Worm (Caenorhabditis elegans) whole organism, L3 larva: Measurements from ENCODE around the gene ZK355.8.

ENCODE experiments used
- ama-1 ChIP-seq: fragments of 150-350 bp; optimal IDR thresholded peaks from 2 replicates; lab custom pipeline; 2018
- ceh-16 ChIP-seq: sonication (generic microtip); optimal IDR thresholded peaks from 2 replicates; lab custom pipeline; 2017; ENCODE audit warnings: missing biosample characterization, missing genetic modification characterization
- ceh-28 ChIP-seq: fragments of 150-350 bp; optimal IDR thresholded peaks from 2 replicates; lab custom pipeline; 2014; ENCODE audit warnings: missing biosample characterization, missing genetic modification reagents, missing genetic modification characterization
- ceh-82 ChIP-seq: fragments of 150-350 bp; optimal IDR thresholded peaks from 2 replicates; lab custom pipeline; 2014; ENCODE audit warnings: missing biosample characterization, missing genetic modification characterization
- daf-12 ChIP-seq: fragments of 150-350 bp; optimal IDR thresholded peaks from 2 replicates; lab custom pipeline; 2014; ENCODE audit warnings: missing biosample characterization, missing genetic modification reagents, missing genetic modification characterization
- egl-27 ChIP-seq: sonication (generic microtip); optimal IDR thresholded peaks from 4 replicates; lab custom pipeline; 2017; ENCODE audit warnings: missing biosample characterization, missing genetic modification reagents, missing genetic modification characterization
- egl-5 ChIP-seq: fragments of 150-350 bp; optimal IDR thresholded peaks from 2 replicates; lab custom pipeline; 2017; ENCODE audit warnings: missing biosample characterization, missing genetic modification reagents, missing genetic modification characterization, inconsistent platforms
- elt-1 ChIP-seq: fragments of 150-350 bp; optimal IDR thresholded peaks from 2 replicates; lab custom pipeline; 2014; ENCODE audit warnings: missing biosample characterization, missing genetic modification characterization
- elt-2 ChIP-seq: sonication (generic microtip); optimal IDR thresholded peaks from 2 replicates; lab custom pipeline; 2016; ENCODE audit warnings: missing genetic modification reagents, mild to moderate bottlenecking, missing genetic modification characterization, missing compliant biosample characterization
- fkh-10 ChIP-seq: sonication (generic microtip); optimal IDR thresholded peaks from 2 replicates; lab custom pipeline; 2017; ENCODE audit warnings: missing biosample characterization, missing genetic modification reagents, missing genetic modification characterization
- fkh-2 ChIP-seq: fragments of 150-350 bp; optimal IDR thresholded peaks from 2 replicates; lab custom pipeline; 2014; ENCODE audit warnings: missing biosample characterization, missing genetic modification reagents, missing genetic modification characterization
- fos-1 ChIP-seq: fragments of 150-350 bp; optimal IDR thresholded peaks from 2 replicates; lab custom pipeline; 2014; ENCODE audit warnings: missing biosample characterization, missing genetic modification characterization
- hmg-11 ChIP-seq: sonication (generic microtip); optimal IDR thresholded peaks from 2 replicates; lab custom pipeline; 2016; ENCODE audit warnings: missing genetic modification characterization, missing compliant biosample characterization
- jun-1 ChIP-seq: fragments of 150-350 bp; optimal IDR thresholded peaks from 2 replicates; lab custom pipeline; 2014; ENCODE audit warnings: missing biosample characterization, missing genetic modification reagents, missing genetic modification characterization
- lin-15B ChIP-seq: fragments of 150-350 bp; optimal IDR thresholded peaks from 2 replicates; lab custom pipeline; 2014; ENCODE audit warnings: missing biosample characterization, missing genetic modification characterization
- lin-39 ChIP-seq: fragments of 150-350 bp; optimal IDR thresholded peaks from 2 replicates; lab custom pipeline; 2018; ENCODE audit warnings: missing biosample characterization, missing genetic modification reagents, missing genetic modification characterization
- lsy-12 ChIP-seq: sonication (generic microtip); optimal IDR thresholded peaks from 2 replicates; lab custom pipeline; 2016; ENCODE audit warnings: mild to moderate bottlenecking, missing genetic modification characterization, missing compliant biosample characterization
- mdl-1 ChIP-seq: fragments of 150-350 bp; optimal IDR thresholded peaks from 2 replicates; lab custom pipeline; 2014; ENCODE audit warnings: missing biosample characterization, missing genetic modification characterization
- nfya-1 ChIP-seq: sonication (generic microtip); optimal IDR thresholded peaks from 2 replicates; lab custom pipeline; 2017; ENCODE audit warnings: missing genetic modification characterization, mild to moderate bottlenecking, missing compliant biosample characterization, antibody characterized with exemption, moderate library complexity; ENCODE audit not compliant: insufficient read depth
- nhr-11 ChIP-seq: fragments of 150-350 bp; optimal IDR thresholded peaks from 2 replicates; lab custom pipeline; 2014; ENCODE audit warnings: missing biosample characterization, missing genetic modification characterization
- nhr-12 ChIP-seq: fragments of 150-350 bp; optimal IDR thresholded peaks from 2 replicates; lab custom pipeline; 2014; ENCODE audit warnings: missing biosample characterization, missing genetic modification characterization
- nhr-23 ChIP-seq: fragments of 150-350 bp; optimal IDR thresholded peaks from 2 replicates; lab custom pipeline; 2014; ENCODE audit warnings: missing biosample characterization, missing genetic modification reagents, missing genetic modification characterization
- nhr-25 ChIP-seq: sonication (generic microtip); optimal IDR thresholded peaks from 2 replicates; lab custom pipeline; 2017; ENCODE audit warnings: missing biosample characterization, missing genetic modification characterization
- nhr-67 ChIP-seq: fragments of 150-350 bp; optimal IDR thresholded peaks from 2 replicates; lab custom pipeline; 2014; ENCODE audit warnings: missing biosample characterization, missing genetic modification characterization
- pha-4 ChIP-seq: fragments of 150-350 bp; optimal IDR thresholded peaks from 2 replicates; lab custom pipeline; 2014; ENCODE audit warnings: missing biosample characterization, missing genetic modification reagents, missing genetic modification characterization
- pqm-1 ChIP-seq: fragments of 150-350 bp; optimal IDR thresholded peaks from 2 replicates; lab custom pipeline; 2017; ENCODE audit warnings: missing biosample characterization, missing genetic modification characterization, inconsistent platforms
- snpc-4 ChIP-seq: fragments of 150-350 bp; optimal IDR thresholded peaks from 2 replicates; lab custom pipeline; 2014; ENCODE audit warnings: missing biosample characterization, missing genetic modification characterization
- tbx-2 ChIP-seq: sonication (generic microtip); optimal IDR thresholded peaks from 2 replicates; lab custom pipeline; 2016; ENCODE audit warnings: mild to moderate bottlenecking, missing genetic modification characterization, missing compliant biosample characterization

Gene ZK355.8

DNA sequence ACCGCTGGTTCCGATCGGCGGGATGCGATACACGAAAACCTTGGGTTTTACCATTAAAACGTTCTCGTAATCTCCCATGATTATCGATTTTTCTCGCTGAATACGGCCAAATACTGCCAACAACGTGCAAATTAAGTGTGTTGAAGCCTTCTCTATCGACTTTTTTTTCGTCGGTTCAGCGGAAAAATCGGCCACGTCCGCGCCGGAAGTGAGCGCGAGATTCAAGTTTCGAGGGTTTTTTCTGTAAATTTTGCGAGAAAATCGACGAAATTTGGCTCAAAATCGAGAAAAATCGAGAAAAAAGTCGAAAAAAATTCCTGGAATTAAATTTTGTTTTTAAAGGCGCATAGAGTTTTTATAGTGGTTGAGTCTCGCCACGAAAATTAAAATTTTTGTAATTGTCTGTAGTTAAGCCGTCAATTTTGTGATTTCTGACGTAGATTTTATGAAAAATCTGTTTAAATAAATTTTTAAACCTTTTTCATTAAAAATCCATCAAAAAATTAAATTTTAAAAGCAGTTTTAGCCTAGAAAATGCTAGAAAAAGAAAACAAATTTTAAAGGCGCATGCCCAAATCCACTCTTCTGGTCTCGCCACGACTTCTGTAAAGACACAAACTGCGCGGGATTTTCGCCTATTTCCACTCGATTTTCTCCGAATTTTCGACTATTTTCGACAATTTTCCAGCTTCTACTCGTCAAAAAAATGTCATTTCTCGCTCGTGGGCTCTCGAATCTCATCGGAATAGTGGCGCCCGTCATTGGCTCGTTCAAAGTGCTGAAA is 8.3 kb upstream of the ZK355.8 start, which contains the start of the genes ncap-1 and Y110A2AR.1:
Gene ncap-1 (minus strand): TSS at position 241 of the 784 bp plus-strand sequence.
Gene Y110A2AR.1 (plus strand): TSS at position 637 of the 784 bp plus-strand sequence.
- TF ChIP-seq nfya-1 (peak; percentile 24), lsy-12 (no peak), lin-15B (tag; lab: Kevin White, UChicago) (peak; percentile 10), pha-4 (tag; lab: Kevin White, UChicago) (peak; percentile 9)

DNA sequence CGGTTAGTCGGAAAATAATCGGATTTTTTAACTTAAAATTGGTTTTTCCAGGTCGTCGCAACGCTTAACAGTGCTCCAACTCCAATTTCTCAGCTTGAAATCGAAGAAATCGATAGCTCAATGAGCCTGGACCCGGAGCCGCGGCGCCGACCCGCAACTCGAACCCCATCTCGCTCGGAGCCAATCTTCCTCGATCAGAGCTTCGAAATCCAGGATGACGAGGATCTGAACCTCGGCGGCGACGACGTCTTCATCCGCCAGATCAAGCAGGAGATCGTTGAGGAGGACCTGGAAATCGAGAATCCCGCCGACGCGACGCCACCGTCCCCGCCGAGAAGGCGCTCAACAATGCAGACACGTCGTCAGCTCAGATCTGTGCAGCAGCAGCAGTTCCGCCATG is 7.4 kb upstream of the ZK355.8 start:
- TF ChIP-seq pqm-1 (no peak), fos-1 (tag; lab: Kevin White, UChicago) (no peak), nhr-67 (no peak), lsy-12 (no peak), lin-15B (tag; lab: Kevin White, UChicago) (no peak), nhr-25 (tag; lab: Kevin White, UChicago) (no peak)

DNA sequence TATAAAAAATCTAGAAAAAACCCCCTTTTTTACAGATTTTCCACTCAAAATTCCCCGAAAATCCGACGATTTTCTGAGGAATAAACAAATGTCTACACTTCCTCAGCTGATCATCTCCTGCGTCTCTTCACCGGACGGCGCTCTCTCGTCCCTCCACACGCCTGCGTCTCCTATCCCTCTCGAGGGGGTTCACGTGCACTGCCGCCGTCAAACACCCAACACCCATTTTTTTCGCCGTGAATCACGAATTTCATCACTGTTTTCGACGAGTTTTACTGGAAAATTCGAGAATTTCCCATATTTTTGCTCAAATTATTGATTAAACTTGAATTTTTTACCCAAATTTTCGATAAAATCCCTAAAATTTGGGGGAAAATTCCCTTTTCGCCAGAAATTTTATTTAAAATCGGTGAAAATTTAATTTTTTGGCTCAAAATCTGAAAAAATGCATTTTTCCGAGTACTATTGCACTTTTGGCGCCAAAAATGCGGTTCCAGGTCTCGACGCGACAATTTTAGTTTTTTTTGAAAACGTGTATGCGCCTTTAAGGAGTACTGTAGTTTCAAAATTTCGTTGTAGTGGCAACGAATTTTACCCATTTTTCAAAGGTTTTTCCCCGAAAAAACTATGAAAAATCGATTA is 6.7 kb upstream of the ZK355.8 start:
- TF ChIP-seq ceh-28 (tag; lab: Kevin White, UChicago) (peak; percentile 26), mdl-1 (tag; lab: Kevin White, UChicago) (peak; percentile 68), fkh-10 (GFP tag; lab: Kevin White, UChicago) (peak; percentile 26), lin-15B (tag; lab: Kevin White, UChicago) (peak; percentile 15), nfya-1 (peak; percentile 48), pha-4 (tag; lab: Kevin White, UChicago) (peak; percentile 57), hmg-11 (peak; percentile 43), fkh-2 (tag; lab: Kevin White, UChicago) (no peak), nhr-23 (tag; lab: Kevin White, UChicago) (peak; percentile 28), jun-1 (tag; lab: Kevin White, UChicago) (peak; percentile 5), elt-2 (tag; lab: Kevin White, UChicago) (peak; percentile 36), ceh-82 (tag; lab: Kevin White, UChicago) (no peak), egl-5 (tag; lab: Kevin White, UChicago) (no peak), ceh-16 (tag; lab: Kevin White, UChicago) (no peak), snpc-4 (tag; lab: Kevin White, UChicago) (peak; percentile 29), lin-39 (tag; lab: Kevin White, UChicago) (peak; percentile 6)

DNA sequence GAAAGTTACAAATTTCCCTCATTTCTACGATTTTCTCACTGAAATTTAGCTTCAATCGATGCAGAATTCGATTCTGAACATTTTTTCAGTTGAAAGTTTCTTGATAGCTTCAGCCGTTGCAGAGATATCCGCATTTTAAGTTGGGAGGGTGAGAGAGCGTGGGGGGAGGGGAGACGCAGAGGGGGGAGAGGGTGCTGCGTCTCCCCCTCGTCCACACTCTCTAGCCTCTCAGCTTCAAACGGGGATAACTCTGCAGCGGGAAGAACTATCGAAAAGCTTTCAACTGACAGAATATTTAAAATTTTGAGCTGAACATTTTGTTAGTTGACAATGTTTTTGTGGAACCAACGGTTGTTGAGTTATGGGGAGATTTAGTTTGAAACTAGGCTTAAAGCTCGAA is 5.7 kb upstream of the ZK355.8 start:
- no peak for TF ChIP-seq pqm-1
- no peak for TF ChIP-seq nhr-11 (tag; lab: Kevin White, UChicago)
- TF ChIP-seq daf-12 (tag; lab: Kevin White, UChicago), result no peak
- no peak for TF ChIP-seq elt-2 (tag; lab: Kevin White, UChicago)
- TF ChIP-seq tbx-2 (tag; lab: Kevin White, UChicago), result no peak

DNA sequence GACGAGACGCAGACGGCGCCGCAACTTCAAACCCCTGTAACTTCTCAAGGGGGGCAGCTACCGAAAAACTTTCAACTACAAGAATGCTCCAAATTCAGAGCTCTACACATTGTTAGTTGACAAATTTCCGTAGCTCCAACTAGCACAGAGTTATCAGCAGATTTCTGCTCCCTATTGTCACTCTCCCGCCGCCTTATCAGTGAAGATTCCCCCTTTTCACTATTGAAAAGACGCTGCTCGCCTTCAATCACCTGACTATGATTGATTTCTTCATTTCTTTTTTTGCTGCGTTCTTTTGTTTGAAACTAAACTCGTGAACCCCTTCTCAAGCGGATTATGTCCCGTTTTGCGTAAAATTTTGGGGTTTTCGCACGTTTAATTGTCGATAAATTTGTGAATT is 5.2 kb upstream of the ZK355.8 start:
- TF ChIP-seq ama-1 (lab: Kevin White, UChicago), result peak; percentile 73
- no peak for TF ChIP-seq ceh-28 (tag; lab: Kevin White, UChicago)
- TF ChIP-seq elt-1, result no peak
- TF ChIP-seq nhr-12 (tag; lab: Kevin White, UChicago), result no peak
- TF ChIP-seq pha-4 (tag; lab: Kevin White, UChicago), result peak; percentile 2
- TF ChIP-seq snpc-4 (tag; lab: Kevin White, UChicago), result no peak
- no peak for TF ChIP-seq lsy-12
- TF ChIP-seq elt-2 (tag; lab: Kevin White, UChicago), result peak; percentile 77
- TF ChIP-seq pqm-1, result peak; percentile 35
- TF ChIP-seq, all 47 proteins: peak for 4

DNA sequence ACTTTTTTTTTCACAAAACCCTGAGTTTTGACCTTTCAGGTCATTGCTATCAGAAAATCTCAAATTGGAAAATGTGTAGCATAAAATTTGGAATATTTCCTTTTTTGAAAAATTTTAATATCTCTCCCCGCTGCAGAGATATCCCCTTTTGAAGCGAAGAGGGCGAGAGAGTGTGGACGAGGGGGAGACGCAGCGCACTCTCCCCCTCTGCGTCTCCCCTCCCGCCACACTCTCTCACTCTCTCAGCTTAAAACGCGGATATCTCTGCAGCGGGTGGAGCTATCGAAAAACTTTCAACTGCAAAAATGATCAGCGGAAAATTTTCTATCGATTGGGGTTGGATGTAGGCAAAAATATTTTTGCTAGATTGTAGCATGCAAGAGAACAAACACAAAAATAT is 4.8 kb upstream of the ZK355.8 start:
- no peak for TF ChIP-seq egl-27 (tag; lab: Kevin White, UChicago)
- TF ChIP-seq, all 47 proteins: peak for 0
